ENCODE assay signal across 4 worm cellular contexts in the genomic region with DNA sequence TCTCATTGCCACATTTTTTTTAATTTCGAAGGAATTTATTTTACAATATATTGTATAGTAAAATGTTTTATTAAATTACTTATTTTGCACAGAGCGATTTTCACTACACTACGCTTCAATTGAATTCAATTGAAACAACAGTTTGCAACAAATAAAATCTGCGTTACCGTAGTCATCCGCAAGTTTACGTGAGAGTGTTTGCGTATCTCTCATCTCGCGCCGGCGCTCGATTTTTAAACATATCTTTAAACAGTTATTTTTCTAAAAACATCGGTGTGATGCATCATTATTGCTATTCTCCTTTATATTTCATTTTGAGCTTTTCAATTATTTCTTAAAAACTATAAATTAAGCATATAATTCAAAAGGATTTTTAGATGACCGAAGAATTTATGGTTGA.
A peak's percentile ranks its signal among the peaks of the same experiment; 100 is the strongest.
TF ChIP-seq lines count a peak whose summit lies in the region.

A gene (plus strand): TSS at position 371 of the 400 bp plus-strand sequence.

TF ChIP-seq in whole organism, L1 larva, 84 proteins besides CTCF, POLR2A, EP300 and RAD21:
- TF ChIP-seq nhr-90 (tag; optimal IDR thresholded peaks at IDR 0.05; lab: Kevin White, UChicago; ENCODE audit: poor library complexity) (no peak), F16B12.6 (tag; optimal IDR thresholded peaks at IDR 0.05; lab: Kevin White, UChicago) (peak; percentile 23), dpl-1 (GFP tag; optimal IDR thresholded peaks at IDR 0.05; lab: Kevin White, UChicago) (peak in 1 of 3 experiments; percentile 5), efl-1 (optimal IDR thresholded peaks at IDR 0.05; lab: Kevin White, UChicago) (peak in 1 of 2 experiments; percentile 57), efl-1 (GFP tag; optimal IDR thresholded peaks at IDR 0.05 in 1 of 2; lab: Kevin White, UChicago) (no peak)

TF ChIP-seq in whole organism, L4 larva, 104 proteins besides CTCF, POLR2A, EP300 and RAD21:
- TF ChIP-seq unc-130 (GFP tag; optimal IDR thresholded peaks at IDR 0.05; lab: Kevin White, UChicago) (peak; percentile 46), nhr-28 (tag; optimal IDR thresholded peaks at IDR 0.05; lab: Kevin White, UChicago) (no peak), pqm-1 (tag; optimal IDR thresholded peaks at IDR 0.05; lab: Kevin White, UChicago) (no peak)

TF ChIP-seq in whole organism, mixed stage, embryonic, 35 proteins besides CTCF, POLR2A, EP300 and RAD21:
- no peak for TF ChIP-seq mab-5 (tag; optimal IDR thresholded peaks at IDR 0.05; lab: Kevin White, UChicago)
- TF ChIP-seq lsy-2 (tag; optimal IDR thresholded peaks at IDR 0.05; lab: Kevin White, UChicago): peak; percentile 76

TF ChIP-seq in whole organism, young adult, 124 proteins besides CTCF, POLR2A, EP300 and RAD21:
- TF ChIP-seq zim-3 (tag; optimal IDR thresholded peaks at IDR 0.05; lab: Kevin White, UChicago): no peak
- no peak for TF ChIP-seq nhr-80 (tag; optimal IDR thresholded peaks at IDR 0.05; lab: Kevin White, UChicago)
- no peak for TF ChIP-seq lsy-27 (tag; optimal IDR thresholded peaks at IDR 0.05; lab: Kevin White, UChicago; ENCODE audit: borderline replicate concordance, insufficient read depth)
- no peak for TF ChIP-seq nhr-179 (tag; optimal IDR thresholded peaks at IDR 0.05; lab: Kevin White, UChicago)
- TF ChIP-seq ceh-100 (GFP tag; IDR thresholded peaks at IDR 0.05; lab: Robert Waterston, UW): no peak
- peak; percentile 55 for TF ChIP-seq dox-1 (GFP tag; IDR thresholded peaks at IDR 0.05; lab: Robert Waterston, UW)
- TF ChIP-seq xnd-1 (tag; optimal IDR thresholded peaks at IDR 0.05; lab: Kevin White, UChicago): peak; percentile 86
- no peak for TF ChIP-seq cebp-1 (GFP tag; IDR thresholded peaks at IDR 0.05; lab: Robert Waterston, UW)
- TF ChIP-seq cebp-1 (tag; optimal IDR thresholded peaks at IDR 0.05; lab: Kevin White, UChicago): no peak
- TF ChIP-seq aptf-2 (GFP tag; conservative IDR thresholded peaks at IDR 0.05; lab: Robert Waterston, UW): no peak
- peak; percentile 95 for TF ChIP-seq efl-1 (GFP tag; optimal IDR thresholded peaks at IDR 0.05; lab: Kevin White, UChicago)
- TF ChIP-seq unc-130 (GFP tag; optimal IDR thresholded peaks at IDR 0.05; lab: Kevin White, UChicago): peak; percentile 60
- TF ChIP-seq snpc-1.1 (tag; optimal IDR thresholded peaks at IDR 0.05; lab: Kevin White, UChicago; ENCODE audit: insufficient read depth): no peak
- peak; percentile 66 for TF ChIP-seq F33H1.4 (GFP tag; IDR thresholded peaks at IDR 0.05; lab: Robert Waterston, UW)
- TF ChIP-seq hmg-20 (GFP tag; IDR thresholded peaks at IDR 0.05; lab: Robert Waterston, UW): no peak
- peak; percentile 49 for TF ChIP-seq snpc-3.4 (tag; optimal IDR thresholded peaks at IDR 0.05; lab: Kevin White, UChicago)
- TF ChIP-seq D2030.7 (GFP tag; IDR thresholded peaks at IDR 0.05; lab: Robert Waterston, UW): peak; percentile 64
- no peak for TF ChIP-seq ceh-58 (GFP tag; IDR thresholded peaks at IDR 0.05; lab: Robert Waterston, UW)
- no peak for TF ChIP-seq pha-4 (tag; optimal IDR thresholded peaks at IDR 0.05; lab: Kevin White, UChicago)
- TF ChIP-seq lsl-1 (GFP tag; optimal IDR thresholded peaks at IDR 0.05; lab: Kevin White, UChicago): peak; percentile 80
- no peak for TF ChIP-seq ceh-79 (tag; optimal IDR thresholded peaks at IDR 0.05; lab: Kevin White, UChicago)
- no peak for TF ChIP-seq mcd-1 (GFP tag; IDR thresholded peaks at IDR 0.05; lab: Robert Waterston, UW)
- no peak for TF ChIP-seq Y95B8A.8 (GFP tag; IDR thresholded peaks at IDR 0.05; lab: Robert Waterston, UW)
- TF ChIP-seq him-1 (tag; optimal IDR thresholded peaks at IDR 0.05; lab: Kevin White, UChicago): peak; percentile 39
- TF ChIP-seq B0019.2 (GFP tag; conservative IDR thresholded peaks at IDR 0.05; lab: Robert Waterston, UW): no peak
- TF ChIP-seq nhr-27 (tag; optimal IDR thresholded peaks at IDR 0.05; lab: Kevin White, UChicago): no peak
- peak; percentile 28; the same call in 1 of the 2 replicates for TF ChIP-seq hmg-1.2 (GFP tag; IDR thresholded peaks at IDR 0.05; lab: Robert Waterston, UW)
- peak; percentile 95 for TF ChIP-seq madf-6 (GFP tag; IDR thresholded peaks at IDR 0.05; lab: Robert Waterston, UW)
- TF ChIP-seq F10E7.11 (tag; optimal IDR thresholded peaks at IDR 0.05; lab: Kevin White, UChicago): no peak
- TF ChIP-seq lin-54 (GFP tag; optimal IDR thresholded peaks at IDR 0.05; lab: Kevin White, UChicago): peak; percentile 57
- peak; percentile 82 for TF ChIP-seq dpl-1 (GFP tag; optimal IDR thresholded peaks at IDR 0.05; lab: Kevin White, UChicago)
- no peak for TF ChIP-seq ztf-22 (GFP tag; optimal IDR thresholded peaks at IDR 0.05; lab: Kevin White, UChicago)
- TF ChIP-seq sdz-38 (tag; optimal IDR thresholded peaks at IDR 0.05; lab: Kevin White, UChicago): no peak
- TF ChIP-seq F37B4.10 (GFP tag; IDR thresholded peaks at IDR 0.05; lab: Robert Waterston, UW): no peak
- TF ChIP-seq rcor-1 (GFP tag; IDR thresholded peaks at IDR 0.05; lab: Robert Waterston, UW): peak; percentile 72
- TF ChIP-seq madf-8 (GFP tag; conservative IDR thresholded peaks at IDR 0.05; lab: Robert Waterston, UW): peak; percentile 88
- 0 out of 2 replicates have a peak, but pooled peaks have one; percentile 51 for TF ChIP-seq ekl-4 (GFP tag; IDR thresholded peaks at IDR 0.05; lab: Robert Waterston, UW)
- TF ChIP-seq lin-35 (GFP tag; optimal IDR thresholded peaks at IDR 0.05; lab: Kevin White, UChicago): peak in 1 of 3 experiments; percentile 41
- peak; percentile 79 for TF ChIP-seq ceh-91 (GFP tag; IDR thresholded peaks at IDR 0.05; lab: Robert Waterston, UW)
- TF ChIP-seq snpc-4 (GFP tag; optimal IDR thresholded peaks at IDR 0.05; lab: Kevin White, UChicago): no peak
- TF ChIP-seq snpc-4 (tag; optimal IDR thresholded peaks at IDR 0.05; lab: Kevin White, UChicago): peak in 1 of 4 experiments; percentile 49
